Fruit fly (Drosophila melanogaster): Measurements from ENCODE around the gene CG42713.

The CG42713 gene

DNA sequence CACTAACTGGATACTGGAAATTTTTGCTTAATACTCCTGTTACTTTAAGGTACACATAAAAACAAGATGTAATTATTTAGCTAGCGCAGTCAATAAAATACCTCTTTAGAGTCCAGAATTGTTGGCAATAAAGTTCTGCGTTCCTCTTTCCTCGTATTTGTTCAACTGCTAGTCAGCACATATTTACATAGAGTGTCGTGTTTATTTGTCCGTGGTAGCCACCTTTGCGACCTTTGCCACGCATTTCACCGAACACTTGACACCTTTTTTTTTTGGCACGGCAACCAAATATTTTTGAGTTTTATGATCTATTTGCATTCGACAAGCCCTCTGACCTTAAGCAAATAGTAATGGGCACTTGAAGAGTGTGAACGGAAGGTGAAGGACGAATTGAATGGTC, 45.3 kb upstream of the CG42713 start (continued):
- TF ChIP-seq Mio (GFP tag; optimal IDR thresholded peaks at IDR 0.05) (peak; percentile 31), tai (GFP tag; optimal IDR thresholded peaks at IDR 0.05) (peak; percentile 96), Hr83 (GFP tag; optimal IDR thresholded peaks at IDR 0.05; ENCODE audit: poor library complexity, severe bottlenecking) (peak; percentile 89), Dif (GFP tag; optimal IDR thresholded peaks at IDR 0.05; ENCODE audit: partially characterized antibody) (no peak), CrebA (GFP tag; optimal IDR thresholded peaks at IDR 0.05; ENCODE audit: borderline replicate concordance) (no peak), brk (GFP tag; optimal IDR thresholded peaks at IDR 0.05) (peak; percentile 65)

- TF ChIP-seq fru (GFP tag; optimal IDR thresholded peaks at IDR 0.05) (peak; percentile 88), Rel (GFP tag; optimal IDR thresholded peaks at IDR 0.05) (no peak), Rel (tag; optimal IDR thresholded peaks at IDR 0.05) (no peak)
Measured at dm6 chr2L:8846726-8847554, 44.3 kb upstream of the CG42713 start.

DNA sequence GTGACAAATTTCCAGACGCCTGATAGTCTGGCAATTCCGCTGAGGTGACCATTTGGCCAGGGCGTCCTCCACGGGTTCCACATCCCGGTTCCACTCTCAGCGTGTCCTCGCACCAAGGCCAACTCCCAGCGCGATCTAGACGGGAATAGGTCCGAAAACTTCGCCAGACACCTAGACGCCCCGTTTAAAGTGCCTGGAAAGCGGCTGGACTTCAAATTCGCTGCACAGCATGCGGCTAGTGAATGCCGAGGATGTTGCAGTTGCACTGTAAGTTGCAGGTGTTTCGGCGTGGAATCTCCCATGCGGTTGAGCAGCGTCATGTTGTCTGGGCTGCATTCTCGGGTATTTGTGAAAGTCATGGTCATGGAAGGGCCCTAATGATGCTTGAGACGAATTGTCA, 42.1 kb upstream of the CG42713 start:
- no peak for TF ChIP-seq rgr (GFP tag; optimal IDR thresholded peaks at IDR 0.05)
- TF ChIP-seq dsf (GFP tag; optimal IDR thresholded peaks at IDR 0.05; ENCODE audit: borderline replicate concordance) = no peak
- no peak for TF ChIP-seq br (GFP tag; optimal IDR thresholded peaks at IDR 0.05)
- no peak for TF ChIP-seq tai (GFP tag; optimal IDR thresholded peaks at IDR 0.05)
- no peak for TF ChIP-seq CG9705 (GFP tag; optimal IDR thresholded peaks at IDR 0.05)
- no peak for TF ChIP-seq Hnf4 (GFP tag; optimal IDR thresholded peaks at IDR 0.05)
- no peak for TF ChIP-seq OdsH (GFP tag; optimal IDR thresholded peaks at IDR 0.05)
- no peak for TF ChIP-seq lola (GFP tag; optimal IDR thresholded peaks at IDR 0.05)
- no peak for TF ChIP-seq Mio (GFP tag; optimal IDR thresholded peaks at IDR 0.05)
- no peak for TF ChIP-seq dl (GFP tag; optimal IDR thresholded peaks at IDR 0.05; ENCODE audit: insufficient read depth in 1 of 2, partially characterized antibody in 2 of 2)
- no peak for TF ChIP-seq pan (optimal IDR thresholded peaks at IDR 0.05)
- no peak for TF ChIP-seq Abd-B (GFP tag; optimal IDR thresholded peaks at IDR 0.05)
- TF ChIP-seq N (GFP tag; optimal IDR thresholded peaks at IDR 0.05) = no peak
- no peak for TF ChIP-seq Myc (optimal IDR thresholded peaks at IDR 0.05)
- TF ChIP-seq HLH106 (tag; optimal IDR thresholded peaks at IDR 0.05) = no peak
- TF ChIP-seq usp (GFP tag; optimal IDR thresholded peaks at IDR 0.05) = no peak

DNA sequence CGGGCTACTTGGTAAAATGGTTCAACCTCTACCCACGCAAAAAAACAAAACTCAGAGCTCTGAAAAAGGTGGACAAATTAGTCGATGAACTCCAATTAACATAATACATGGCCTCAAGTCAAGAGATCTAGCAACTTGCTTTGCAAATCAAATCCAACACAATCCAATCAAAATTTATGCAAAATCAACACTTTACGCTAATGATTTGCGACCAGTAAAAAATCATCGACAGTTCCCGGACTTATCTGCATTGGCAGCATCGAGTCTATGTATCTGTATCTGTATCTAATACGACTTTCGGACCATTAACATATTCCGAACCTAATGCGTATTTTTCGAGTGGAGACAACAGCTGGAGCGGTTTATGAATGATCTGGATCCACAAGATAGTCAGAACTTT, 40.2 kb upstream of the CG42713 start:
- TF ChIP-seq tai (GFP tag; optimal IDR thresholded peaks at IDR 0.05) = no peak

- TF ChIP-seq rgr (GFP tag; optimal IDR thresholded peaks at IDR 0.05) (peak; percentile 32), HLH106 (tag; optimal IDR thresholded peaks at IDR 0.05) (no peak), foxo (GFP tag; optimal IDR thresholded peaks at IDR 0.05) (peak in 1 of 2 experiments; percentile 9), h (GFP tag; optimal IDR thresholded peaks at IDR 0.05) (peak; percentile 35), br (GFP tag; optimal IDR thresholded peaks at IDR 0.05) (no peak)
Measured at dm6 chr2L:8852235-8852634, 39.0 kb upstream of the CG42713 start.

- no peak for TF ChIP-seq Dfd (GFP tag; optimal IDR thresholded peaks at IDR 0.05)
- TF ChIP-seq dmrt93B (GFP tag; optimal IDR thresholded peaks at IDR 0.05) = peak; percentile 30
- TF ChIP-seq fru (GFP tag; optimal IDR thresholded peaks at IDR 0.05) = peak; percentile 67
- peak; percentile 65 for TF ChIP-seq ey (GFP tag; optimal IDR thresholded peaks at IDR 0.05)
- TF ChIP-seq HLH106 (tag; optimal IDR thresholded peaks at IDR 0.05) = peak; percentile 69
- peak; percentile 73 for TF ChIP-seq h (GFP tag; optimal IDR thresholded peaks at IDR 0.05)
- no peak for TF ChIP-seq dl (GFP tag; optimal IDR thresholded peaks at IDR 0.05; ENCODE audit: insufficient read depth in 1 of 2, partially characterized antibody in 2 of 2)
- TF ChIP-seq Sp1 (GFP tag; optimal IDR thresholded peaks at IDR 0.05) = peak; percentile 14
- TF ChIP-seq rgr (GFP tag; optimal IDR thresholded peaks at IDR 0.05) = peak; percentile 9
- TF ChIP-seq psq (GFP tag; optimal IDR thresholded peaks at IDR 0.05) = peak; percentile 31
- no peak for TF ChIP-seq br (GFP tag; optimal IDR thresholded peaks at IDR 0.05)
- TF ChIP-seq usp (GFP tag; optimal IDR thresholded peaks at IDR 0.05) = no peak
- TF ChIP-seq brk (GFP tag; optimal IDR thresholded peaks at IDR 0.05) = peak; percentile 5
- TF ChIP-seq OdsH (GFP tag; optimal IDR thresholded peaks at IDR 0.05) = no peak
- TF ChIP-seq foxo (GFP tag; optimal IDR thresholded peaks at IDR 0.05) = peak in 1 of 2 experiments; percentile 65
- TF ChIP-seq woc (GFP tag; optimal IDR thresholded peaks at IDR 0.05) = peak; percentile 56
- no peak for TF ChIP-seq CG32264 (GFP tag; optimal IDR thresholded peaks at IDR 0.05)
- no peak for TF ChIP-seq dsf (GFP tag; optimal IDR thresholded peaks at IDR 0.05; ENCODE audit: borderline replicate concordance)
Measured at dm6 chr2L:8855482-8855881, 35.8 kb upstream of the CG42713 start.
